Worm (Caenorhabditis elegans) whole organism, late embryonic: Measurements from ENCODE around the gene F28F9.3.

Experiments
- C08G9.2 ChIP-seq: sonication (generic microtip); optimal IDR thresholded peaks from 2 replicates; lab custom pipeline; 2016; ENCODE audit warnings: mild to moderate bottlenecking, missing genetic modification characterization, moderate library complexity, missing compliant biosample characterization
- F13H6.1 ChIP-seq: sonication (generic microtip); optimal IDR thresholded peaks from 2 replicates; lab custom pipeline; 2016; ENCODE audit warnings: missing genetic modification characterization, missing compliant biosample characterization
- K02D7.2 ChIP-seq: sonication (generic microtip); optimal IDR thresholded peaks from 2 replicates; lab custom pipeline; 2017; ENCODE audit warnings: mild to moderate bottlenecking, missing genetic modification characterization, missing compliant biosample characterization
- K09A11.1 ChIP-seq: sonication (generic microtip); optimal IDR thresholded peaks from 2 replicates; lab custom pipeline; 2017; ENCODE audit warnings: antibody characterized with exemption, mild to moderate bottlenecking, missing genetic modification characterization, missing compliant biosample characterization; ENCODE audit not compliant: insufficient read depth
- T23F11.4 ChIP-seq: fragments of 200-800 bp; sonication (Bioruptor generic); optimal IDR thresholded peaks from 2 replicates; lab custom pipeline; 2018; ENCODE audit warnings: mild to moderate bottlenecking, missing genetic modification characterization, missing compliant biosample characterization
- ahr-1 ChIP-seq: sonication (generic microtip); optimal IDR thresholded peaks from 2 replicates; lab custom pipeline; 2016; ENCODE audit warnings: missing genetic modification characterization, missing compliant biosample characterization
- ama-1 ChIP-seq: fragments of 150-350 bp; optimal IDR thresholded peaks from 2 replicates; lab custom pipeline; 2014
- ceh-14 ChIP-seq: sonication (generic microtip); optimal IDR thresholded peaks from 2 replicates; lab custom pipeline; 2016; ENCODE audit warnings: missing genotype, missing genetic modification characterization, missing compliant biosample characterization
- ceh-18 ChIP-seq: sonication (generic microtip); optimal IDR thresholded peaks from 2 replicates; lab custom pipeline; 2016; ENCODE audit warnings: missing genetic modification characterization, missing compliant biosample characterization
- ceh-19 ChIP-seq: fragments of 200-800 bp; sonication (Bioruptor generic); optimal IDR thresholded peaks from 2 replicates; lab custom pipeline; 2018; ENCODE audit warnings: mild to moderate bottlenecking, missing genetic modification characterization, missing compliant biosample characterization
- ceh-2 ChIP-seq: sonication (generic microtip); optimal IDR thresholded peaks from 2 replicates; lab custom pipeline; 2016; ENCODE audit warnings: missing genotype, missing genetic modification characterization, missing compliant biosample characterization
- ceh-22 ChIP-seq: sonication (generic microtip); optimal IDR thresholded peaks from 2 replicates; lab custom pipeline; 2017; ENCODE audit warnings: missing biosample characterization, missing genetic modification characterization
- ceh-30 ChIP-seq: fragments of 150-350 bp; optimal IDR thresholded peaks from 2 replicates; lab custom pipeline; 2014; ENCODE audit warnings: missing biosample characterization, missing genetic modification characterization
- ceh-31 ChIP-seq: sonication (generic microtip); optimal IDR thresholded peaks from 2 replicates; lab custom pipeline; 2016; ENCODE audit warnings: missing genetic modification characterization, missing compliant biosample characterization
- ceh-34 ChIP-seq: sonication (generic microtip); optimal IDR thresholded peaks from 2 replicates; lab custom pipeline; 2016; ENCODE audit warnings: mild to moderate bottlenecking, missing genetic modification characterization, missing compliant biosample characterization
- ceh-48 ChIP-seq: sonication (generic microtip); optimal IDR thresholded peaks from 2 replicates; lab custom pipeline; 2016; ENCODE audit warnings: missing genetic modification characterization, inconsistent platforms, missing compliant biosample characterization
- che-1 ChIP-seq: sonication (generic microtip); optimal IDR thresholded peaks from 2 replicates; lab custom pipeline; 2016; ENCODE audit warnings: mild to moderate bottlenecking, missing genetic modification characterization, missing compliant biosample characterization
- dmd-4 ChIP-seq: sonication (generic microtip); optimal IDR thresholded peaks from 2 replicates; lab custom pipeline; 2016; ENCODE audit warnings: borderline replicate concordance, missing genetic modification characterization, missing compliant biosample characterization
- fax-1 ChIP-seq: sonication (generic microtip); optimal IDR thresholded peaks from 2 replicates; lab custom pipeline; 2016; ENCODE audit warnings: missing genotype, missing genetic modification characterization, missing compliant biosample characterization
- fkh-10 ChIP-seq: fragments of 150-350 bp; optimal IDR thresholded peaks from 2 replicates; lab custom pipeline; 2014; ENCODE audit warnings: missing biosample characterization, missing genetic modification reagents, missing genetic modification characterization
- gmeb-2 ChIP-seq: sonication (generic microtip); optimal IDR thresholded peaks from 2 replicates; lab custom pipeline; 2016; ENCODE audit warnings: missing genetic modification characterization, inconsistent platforms, missing compliant biosample characterization
- hlh-13 ChIP-seq: fragments of 200-800 bp; sonication (Bioruptor generic); optimal IDR thresholded peaks from 2 replicates; lab custom pipeline; 2018; ENCODE audit warnings: mild to moderate bottlenecking, missing genetic modification characterization, missing compliant biosample characterization
- hlh-15 ChIP-seq: sonication (generic microtip); optimal IDR thresholded peaks from 2 replicates; lab custom pipeline; 2016; ENCODE audit warnings: missing genetic modification characterization, missing compliant biosample characterization
- hlh-6 ChIP-seq: sonication (generic microtip); optimal IDR thresholded peaks from 2 replicates; lab custom pipeline; 2016; ENCODE audit warnings: missing genotype, missing genetic modification characterization, missing compliant biosample characterization
- lin-11 ChIP-seq: fragments of 200-800 bp; sonication (Bioruptor generic); optimal IDR thresholded peaks from 2 replicates; lab custom pipeline; 2018; ENCODE audit warnings: mild to moderate bottlenecking, missing genetic modification characterization, missing compliant biosample characterization
- madf-2 ChIP-seq: sonication (generic microtip); optimal IDR thresholded peaks from 2 replicates; lab custom pipeline; 2017; ENCODE audit warnings: missing genetic modification characterization, missing compliant biosample characterization
- mec-3 ChIP-seq: sonication (generic microtip); optimal IDR thresholded peaks from 2 replicates; lab custom pipeline; 2016; ENCODE audit warnings: borderline replicate concordance, missing genetic modification characterization, missing compliant biosample characterization
- nfya-1 ChIP-seq: sonication (generic microtip); optimal IDR thresholded peaks from 2 replicates; lab custom pipeline; 2017; ENCODE audit warnings: missing genetic modification characterization, mild to moderate bottlenecking, missing compliant biosample characterization, antibody characterized with exemption, moderate library complexity
- nhr-232 ChIP-seq: sonication (generic microtip); optimal IDR thresholded peaks from 2 replicates; lab custom pipeline; 2016; ENCODE audit warnings: missing genetic modification characterization, missing compliant biosample characterization
- npax-4 ChIP-seq: sonication (generic microtip); optimal IDR thresholded peaks from 2 replicates; lab custom pipeline; 2016; ENCODE audit warnings: missing genetic modification characterization, missing compliant biosample characterization
- pag-3 ChIP-seq: sonication (generic microtip); optimal IDR thresholded peaks from 2 replicates; lab custom pipeline; 2016; ENCODE audit warnings: missing compliant biosample characterization, missing genetic modification characterization, borderline replicate concordance
- pat-9 ChIP-seq: fragments of 200-800 bp; sonication (Bioruptor generic); optimal IDR thresholded peaks from 2 replicates; lab custom pipeline; 2018; ENCODE audit warnings: mild to moderate bottlenecking, missing genetic modification characterization, moderate library complexity, missing compliant biosample characterization
- pax-1 ChIP-seq: fragments of 150-350 bp; optimal IDR thresholded peaks from 2 replicates; lab custom pipeline; 2014; ENCODE audit warnings: missing biosample characterization, missing genetic modification characterization
- pha-4 ChIP-seq: fragments of 150-350 bp; optimal IDR thresholded peaks from 2 replicates; lab custom pipeline; 2018; ENCODE audit warnings: missing biosample characterization, missing genetic modification reagents, missing genetic modification characterization
- pros-1 ChIP-seq: fragments of 150-350 bp; optimal IDR thresholded peaks from 2 replicates; lab custom pipeline; 2014; ENCODE audit warnings: missing biosample characterization, missing genetic modification reagents, missing genetic modification characterization
- rnt-1 ChIP-seq: sonication (generic microtip); optimal IDR thresholded peaks from 2 replicates; lab custom pipeline; 2016; ENCODE audit warnings: missing genetic modification characterization, missing compliant biosample characterization
- syd-9 ChIP-seq: sonication (generic microtip); optimal IDR thresholded peaks from 2 replicates; lab custom pipeline; 2016; ENCODE audit warnings: mild to moderate bottlenecking, missing genetic modification characterization, moderate library complexity, missing compliant biosample characterization
- tbx-2 ChIP-seq: sonication (generic microtip); optimal IDR thresholded peaks from 2 replicates; lab custom pipeline; 2016; ENCODE audit warnings: missing genetic modification characterization, missing compliant biosample characterization
- tbx-7 ChIP-seq: sonication (generic microtip); optimal IDR thresholded peaks from 2 replicates; lab custom pipeline; 2016; ENCODE audit warnings: missing genotype, missing genetic modification characterization, missing compliant biosample characterization
- unc-55 ChIP-seq: sonication (generic microtip); optimal IDR thresholded peaks from 2 replicates; lab custom pipeline; 2017; ENCODE audit warnings: missing biosample characterization, missing genetic modification reagents, missing genetic modification characterization
- unc-86 ChIP-seq: sonication (generic microtip); optimal IDR thresholded peaks from 2 replicates; lab custom pipeline; 2016; ENCODE audit warnings: missing genetic modification characterization, missing compliant biosample characterization

Gene F28F9.3

ce11 chrIV:3825388-3825787 is 1.3 kb upstream of the F28F9.3 start:
- no peak for TF ChIP-seq pha-4
- no peak for TF ChIP-seq fax-1
- TF ChIP-seq unc-55 (GFP tag; lab: Kevin White, UChicago), result peak; percentile 37
- TF ChIP-seq rnt-1 (tag; lab: Kevin White, UChicago), result peak; percentile 19
- TF ChIP-seq ahr-1, result no peak
- no peak for TF ChIP-seq hlh-13 (GFP tag; lab: Kevin White, UChicago)
- TF ChIP-seq K09A11.1 (tag; lab: Kevin White, UChicago), result no peak
- no peak for TF ChIP-seq C08G9.2 (tag; lab: Kevin White, UChicago)
- no peak for TF ChIP-seq tbx-2 (tag; lab: Kevin White, UChicago)
- TF ChIP-seq che-1, result no peak
- TF ChIP-seq ceh-14 (tag; lab: Kevin White, UChicago), result no peak

- TF ChIP-seq lin-11 (tag; lab: Kevin White, UChicago) (no peak), unc-86 (tag; lab: Kevin White, UChicago) (no peak), F13H6.1 (tag; lab: Kevin White, UChicago) (no peak), K02D7.2 (no peak), hlh-15 (tag; lab: Kevin White, UChicago) (no peak), ceh-22 (tag; lab: Kevin White, UChicago) (no peak), pax-1 (tag; lab: Kevin White, UChicago) (no peak), T23F11.4 (GFP tag; lab: Kevin White, UChicago) (no peak), ceh-14 (tag; lab: Kevin White, UChicago) (no peak), pag-3 (tag; lab: Kevin White, UChicago) (no peak), unc-55 (GFP tag; lab: Kevin White, UChicago) (no peak), K09A11.1 (tag; lab: Kevin White, UChicago) (no peak), nhr-232 (tag; lab: Kevin White, UChicago) (no peak), ceh-48 (tag; lab: Kevin White, UChicago) (no peak), fax-1 (no peak)
These were observed 1.0 kb downstream of the F28F9.3 start for ce11 chrIV:3827724-3828123.

DNA sequence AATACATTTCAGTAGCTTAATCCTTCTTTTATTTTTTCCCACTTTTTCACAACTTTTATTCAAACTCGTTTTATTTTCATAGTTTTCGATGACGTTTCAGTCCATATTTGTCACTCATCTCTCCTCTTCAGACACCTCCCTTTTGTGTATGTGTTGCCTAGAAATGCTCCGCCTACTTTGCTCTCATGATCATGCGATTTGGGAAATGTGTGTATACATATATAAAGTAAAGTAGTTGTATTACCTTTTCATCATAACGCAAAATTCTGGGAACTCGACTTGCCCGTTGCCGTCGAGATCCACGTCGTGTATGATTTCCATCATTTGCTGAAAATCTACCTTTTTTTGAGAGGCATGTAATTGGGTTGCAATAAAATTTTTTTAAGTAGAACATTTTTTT is 5.3 kb downstream of the F28F9.3 start:
- TF ChIP-seq npax-4 (no peak), dmd-4 (no peak), gmeb-2 (tag; lab: Kevin White, UChicago) (no peak), mec-3 (tag; lab: Kevin White, UChicago) (no peak), nhr-232 (tag; lab: Kevin White, UChicago) (no peak), nfya-1 (tag; lab: Kevin White, UChicago) (no peak), K09A11.1 (tag; lab: Kevin White, UChicago) (no peak), ama-1 (lab: Kevin White, UChicago) (no peak), rnt-1 (tag; lab: Kevin White, UChicago) (no peak), ceh-30 (tag; lab: Kevin White, UChicago) (no peak)

DNA sequence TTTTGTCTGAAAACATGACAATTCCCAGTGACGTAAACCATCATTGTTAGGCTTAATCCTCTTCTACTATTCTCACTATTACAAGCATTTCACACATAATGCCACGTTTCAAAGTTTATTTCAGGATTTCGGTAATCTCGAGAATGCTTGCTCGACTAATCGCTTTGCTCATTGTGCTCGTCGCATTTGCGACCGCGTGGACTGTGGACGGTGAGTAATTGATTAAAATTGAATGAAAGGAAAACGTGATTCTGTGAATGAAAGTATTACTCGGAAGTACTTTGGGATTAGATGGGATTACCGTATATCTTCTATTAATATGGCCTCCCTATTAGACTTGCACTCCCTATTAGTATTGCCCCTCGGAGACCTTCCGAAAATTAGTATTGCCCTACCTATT is 7.1 kb downstream of the F28F9.3 start:
- no peak for TF ChIP-seq hlh-6
- no peak for TF ChIP-seq dmd-4
- no peak for TF ChIP-seq ceh-34 (tag; lab: Kevin White, UChicago)
- no peak for TF ChIP-seq lin-11 (tag; lab: Kevin White, UChicago)
- TF ChIP-seq K02D7.2, result no peak
- TF ChIP-seq pros-1 (tag; lab: Kevin White, UChicago), result no peak
- no peak for TF ChIP-seq ceh-19 (GFP tag; lab: Kevin White, UChicago)
- TF ChIP-seq madf-2 (tag; lab: Kevin White, UChicago), result no peak
- no peak for TF ChIP-seq syd-9
- no peak for TF ChIP-seq nfya-1 (tag; lab: Kevin White, UChicago)
- TF ChIP-seq ceh-31 (tag; lab: Kevin White, UChicago), result no peak
- TF ChIP-seq ceh-2 (tag; lab: Kevin White, UChicago), result no peak
- TF ChIP-seq ceh-48 (tag; lab: Kevin White, UChicago), result no peak
- TF ChIP-seq tbx-7 (tag; lab: Kevin White, UChicago), result no peak
- no peak for TF ChIP-seq pat-9
- no peak for TF ChIP-seq unc-86 (tag; lab: Kevin White, UChicago)
- no peak for TF ChIP-seq fkh-10 (GFP tag; lab: Kevin White, UChicago)
- TF ChIP-seq ceh-18, result no peak
